Fruit fly (Drosophila melanogaster) whole organism, embryonic: Measurements from ENCODE around the gene CG6048.

Experiments
- Awh ChIP-seq: fragments of 200-800 bp; sonication (Bioruptor generic); IDR thresholded peaks from 2 replicates; pipeline ENCODE4, ENCODE4 v1.3.6; 2022; ENCODE audit warnings: missing biosample characterization, missing genetic modification characterization
- CG1024 ChIP-seq: fragments of 200-800 bp; sonication (Bioruptor generic); IDR thresholded peaks from 2 replicates; pipeline ENCODE4 v1.3.6; 2022; ENCODE audit warnings: missing biosample characterization, missing genetic modification characterization
- CG11247 ChIP-seq: fragments of 200-800 bp; sonication (Bioruptor generic); IDR thresholded peaks from 2 replicates; pipeline ENCODE4 v1.3.6; 2022; ENCODE audit warnings: missing biosample characterization, missing genetic modification characterization
- CG12071 ChIP-seq: fragments of 200-800 bp; sonication (Bioruptor generic); optimal IDR thresholded peaks from 3 replicates; lab custom pipeline; 2018; ENCODE audit warnings: missing biosample characterization, mild to moderate bottlenecking, missing genetic modification characterization
- CG13624 ChIP-seq: fragments of 200-800 bp; sonication (Bioruptor generic); optimal IDR thresholded peaks from 2 replicates; lab custom pipeline; 2016; ENCODE audit warnings: missing biosample characterization, missing genetic modification characterization
- CG14441 ChIP-seq: fragments of 200-800 bp; sonication (Bioruptor generic); IDR thresholded peaks from 2 replicates; pipeline ENCODE4 v1.3.6; 2022; ENCODE audit warnings: missing biosample characterization, missing genetic modification characterization
- CG14667 ChIP-seq: fragments of 200-800 bp; sonication (Bioruptor generic); IDR thresholded peaks from 2 replicates; pipeline ENCODE4 v1.3.6; 2022; ENCODE audit warnings: missing biosample characterization, missing genetic modification characterization
- CG15479 ChIP-seq: fragments of 200-800 bp; sonication (Bioruptor generic); optimal IDR thresholded peaks from 3 replicates; lab custom pipeline; 2019; ENCODE audit warnings: missing biosample characterization, mild to moderate bottlenecking, missing genetic modification characterization, moderate library complexity
- CG17361 ChIP-seq: fragments of 200-800 bp; sonication (Bioruptor generic); IDR thresholded peaks from 3 replicates; pipeline ENCODE4 v1.3.6; 2022; ENCODE audit warnings: missing biosample characterization, missing genetic modification characterization
- CG2199 ChIP-seq: fragments of 200-800 bp; sonication (Bioruptor generic); IDR thresholded peaks from 3 replicates; pipeline ENCODE4 v1.3.6; 2022; ENCODE audit warnings: missing biosample characterization, missing genetic modification characterization
- CG2889 ChIP-seq: fragments of 200-800 bp; sonication (Bioruptor generic); IDR thresholded peaks from 3 replicates; pipeline ENCODE4 v1.3.6; 2022; ENCODE audit warnings: missing biosample characterization, missing genetic modification characterization
- CG4820 ChIP-seq: fragments of 200-800 bp; sonication (Bioruptor generic); optimal IDR thresholded peaks from 3 replicates; lab custom pipeline; 2016; ENCODE audit warnings: missing biosample characterization, missing genetic modification characterization
- CG4854 ChIP-seq: fragments of 200-800 bp; sonication (Bioruptor generic); optimal IDR thresholded peaks from 2 replicates; lab custom pipeline; 2016; ENCODE audit warnings: missing biosample characterization, missing genetic modification characterization, inconsistent platforms
- CG6654 ChIP-seq: fragments of 200-800 bp; sonication (Bioruptor generic); optimal IDR thresholded peaks from 2 replicates; lab custom pipeline; 2017; ENCODE audit warnings: missing biosample characterization, mild to moderate bottlenecking, missing genetic modification characterization
- CG7271 ChIP-seq: fragments of 200-800 bp; sonication (Bioruptor generic); optimal IDR thresholded peaks from 2 replicates; lab custom pipeline; 2018; ENCODE audit warnings: missing biosample characterization, mild to moderate bottlenecking, missing genetic modification characterization, moderate library complexity
- CG7839 ChIP-seq: fragments of 200-800 bp; sonication (Bioruptor generic); optimal IDR thresholded peaks from 3 replicates; lab custom pipeline; 2018; ENCODE audit warnings: missing biosample characterization, mild to moderate bottlenecking, missing genetic modification characterization, moderate library complexity
- CG8281 ChIP-seq: fragments of 200-800 bp; sonication (Bioruptor generic); optimal IDR thresholded peaks from 2 replicates; lab custom pipeline; 2018; ENCODE audit warnings: missing biosample characterization, mild to moderate bottlenecking, missing genetic modification characterization, moderate library complexity
- CG8388 ChIP-seq: fragments of 200-800 bp; sonication (Bioruptor generic); optimal IDR thresholded peaks from 2 replicates; lab custom pipeline; 2019; ENCODE audit warnings: missing biosample characterization, mild to moderate bottlenecking, missing genetic modification characterization, moderate library complexity
- CG8944 ChIP-seq: fragments of 200-800 bp; sonication (Bioruptor generic); optimal IDR thresholded peaks from 3 replicates; lab custom pipeline; 2016; ENCODE audit warnings: missing biosample characterization, missing genetic modification characterization
- CG9215 ChIP-seq: fragments of 200-800 bp; sonication (Bioruptor generic); IDR thresholded peaks from 2 replicates; pipeline ENCODE4 v1.3.6; 2022; ENCODE audit warnings: missing biosample characterization, missing genetic modification characterization
- D19B ChIP-seq: fragments of 200-800 bp; sonication (Bioruptor generic); optimal IDR thresholded peaks from 2 replicates; lab custom pipeline; 2017; ENCODE audit warnings: missing biosample characterization, mild to moderate bottlenecking, missing genetic modification characterization
- Ets65A ChIP-seq: fragments of 200-800 bp; sonication (Bioruptor generic); peaks from one replicate; lab custom pipeline; 2016; ENCODE audit warnings: missing biosample characterization, missing genetic modification characterization
- Hand ChIP-seq: fragments of 200-800 bp; sonication (Bioruptor generic); optimal IDR thresholded peaks from 2 replicates; lab custom pipeline; 2017; ENCODE audit warnings: mild to moderate bottlenecking, missing biosample characterization, missing genetic modification reagents, missing genetic modification characterization
- HmgZ ChIP-seq: fragments of 200-800 bp; sonication (Bioruptor generic); optimal IDR thresholded peaks from 2 replicates; lab custom pipeline; 2018; ENCODE audit warnings: missing biosample characterization, mild to moderate bottlenecking, missing genetic modification characterization
- Hr51 ChIP-seq, 2 experiments: fragments of 200-800 bp; sonication (Bioruptor generic); optimal IDR thresholded peaks; 2 replicates in 1 of 2; 3 replicates in 1 of 2; lab custom pipeline; 2016 to 2018; ENCODE audit warnings: missing biosample characterization in 2 of 2, missing genetic modification characterization in 2 of 2, mild to moderate bottlenecking in 1 of 2, moderate library complexity in 1 of 2
- Hsf ChIP-seq: fragments of 200-800 bp; sonication (Bioruptor generic); optimal IDR thresholded peaks from 3 replicates; lab custom pipeline; 2016; ENCODE audit warnings: missing biosample characterization, missing genetic modification characterization
- NK7.1 ChIP-seq: fragments of 200-800 bp; sonication (Bioruptor generic); optimal IDR thresholded peaks from 3 replicates; lab custom pipeline; 2016; ENCODE audit warnings: missing biosample characterization, missing genetic modification characterization
- PHDP ChIP-seq: fragments of 200-800 bp; sonication (Bioruptor generic); optimal IDR thresholded peaks from 3 replicates; lab custom pipeline; 2018; ENCODE audit warnings: missing biosample characterization, mild to moderate bottlenecking, missing genetic modification characterization, moderate library complexity
- Ptx1 ChIP-seq: fragments of 200-800 bp; sonication (Bioruptor generic); IDR thresholded peaks from 2 replicates; pipeline ENCODE4 v1.3.6; 2022; ENCODE audit warnings: missing biosample characterization, missing genetic modification characterization
- Ssrp ChIP-seq: fragments of 200-800 bp; sonication (Bioruptor generic); optimal IDR thresholded peaks from 2 replicates; lab custom pipeline; 2018; ENCODE audit warnings: missing biosample characterization, mild to moderate bottlenecking, missing genetic modification characterization, moderate library complexity
- TFAM ChIP-seq: fragments of 200-800 bp; sonication (Bioruptor generic); optimal IDR thresholded peaks from 2 replicates; lab custom pipeline; 2017; ENCODE audit warnings: missing biosample characterization, missing genetic modification characterization, inconsistent platforms
- Taf1 ChIP-seq: fragments of 200-800 bp; sonication (Bioruptor generic); IDR thresholded peaks from 2 replicates; pipeline ENCODE4 v1.3.6; 2022; ENCODE audit warnings: missing biosample characterization, missing genetic modification characterization
- Usf ChIP-seq: fragments of 200-800 bp; sonication (Bioruptor generic); optimal IDR thresholded peaks from 2 replicates; lab custom pipeline; 2017; ENCODE audit warnings: missing genotype, missing biosample characterization, missing genetic modification characterization
- aop ChIP-seq: fragments of 200-800 bp; sonication (Bioruptor generic); IDR thresholded peaks from 2 replicates; pipeline ENCODE4 v1.3.6; 2022; ENCODE audit warnings: missing biosample characterization, missing genetic modification characterization
- az2 ChIP-seq: fragments of 200-800 bp; sonication (Bioruptor generic); optimal IDR thresholded peaks from 3 replicates; lab custom pipeline; 2016; ENCODE audit warnings: missing biosample characterization, missing genetic modification characterization
- cad ChIP-seq: fragments of >200 bp; optimal IDR thresholded peaks from 2 replicates; lab custom pipeline; 2017; ENCODE audit warnings: missing biosample characterization, missing genetic modification characterization
- crol ChIP-seq: fragments of 200-800 bp; sonication (Bioruptor generic); IDR thresholded peaks from 2 replicates; pipeline ENCODE4 v1.3.6; 2022; ENCODE audit warnings: missing biosample characterization, missing genetic modification characterization
- dmrt11E ChIP-seq: fragments of 200-800 bp; sonication (Bioruptor generic); optimal IDR thresholded peaks from 3 replicates; lab custom pipeline; 2018; ENCODE audit warnings: missing biosample characterization, mild to moderate bottlenecking, missing genetic modification characterization, moderate library complexity
- fd96Cb ChIP-seq: fragments of 200-800 bp; sonication (Bioruptor generic); optimal IDR thresholded peaks from 2 replicates; lab custom pipeline; 2018; ENCODE audit warnings: missing biosample characterization, mild to moderate bottlenecking, missing genetic modification characterization, moderate library complexity
- gcm ChIP-seq: fragments of 200-800 bp; sonication (Bioruptor generic); optimal IDR thresholded peaks from 2 replicates; lab custom pipeline; 2019; ENCODE audit warnings: missing biosample characterization, mild to moderate bottlenecking, missing genetic modification characterization, moderate library complexity
- gem ChIP-seq: fragments of 200-800 bp; sonication (Bioruptor generic); optimal IDR thresholded peaks from 2 replicates; lab custom pipeline; 2019; ENCODE audit warnings: missing biosample characterization, mild to moderate bottlenecking, missing genetic modification characterization, moderate library complexity
- ham ChIP-seq: fragments of 200-800 bp; sonication (Bioruptor generic); IDR thresholded peaks from 2 replicates; pipeline ENCODE4 v1.3.6; 2022; ENCODE audit warnings: missing biosample characterization, missing genetic modification characterization
- jing ChIP-seq: fragments of 200-800 bp; sonication (Bioruptor generic); optimal IDR thresholded peaks from 2 replicates; lab custom pipeline; 2018; ENCODE audit warnings: missing biosample characterization, mild to moderate bottlenecking, missing genetic modification characterization
- nerfin-2 ChIP-seq: fragments of 200-800 bp; sonication (Bioruptor generic); IDR thresholded peaks from 2 replicates; pipeline ENCODE4 v1.3.6; 2022; ENCODE audit warnings: missing biosample characterization, missing genetic modification characterization; ENCODE audit not compliant: partially characterized antibody
- nom ChIP-seq: fragments of 200-800 bp; sonication (Bioruptor generic); optimal IDR thresholded peaks from 2 replicates; lab custom pipeline; 2017; ENCODE audit warnings: missing biosample characterization, missing genetic modification characterization, mild to moderate bottlenecking, moderate library complexity, missing genetic modification reagents
- pb ChIP-seq: fragments of 200-800 bp; sonication (Bioruptor generic); optimal IDR thresholded peaks from 3 replicates; lab custom pipeline; 2016; ENCODE audit warnings: missing biosample characterization, missing genetic modification characterization
- phol ChIP-seq: fragments of 200-800 bp; sonication (Bioruptor generic); optimal IDR thresholded peaks from 3 replicates; lab custom pipeline; 2018; ENCODE audit warnings: missing biosample characterization, mild to moderate bottlenecking, missing genetic modification characterization, moderate library complexity
- row ChIP-seq: fragments of 200-800 bp; sonication (Bioruptor generic); IDR thresholded peaks from 3 replicates; pipeline ENCODE4 v1.3.6; 2022; ENCODE audit warnings: missing biosample characterization, missing genetic modification characterization
- slbo ChIP-seq: fragments of 200-800 bp; sonication (Bioruptor generic); IDR thresholded peaks from 2 replicates; pipeline ENCODE4 v1.3.6; 2022; ENCODE audit warnings: missing biosample characterization, missing genetic modification characterization
- unpg ChIP-seq: fragments of 200-800 bp; sonication (Bioruptor generic); optimal IDR thresholded peaks from 3 replicates; lab custom pipeline; 2018; ENCODE audit warnings: missing biosample characterization, mild to moderate bottlenecking, missing genetic modification characterization, moderate library complexity
- wor ChIP-seq: fragments of 200-800 bp; sonication (Bioruptor generic); IDR thresholded peaks from 2 replicates; pipeline ENCODE4 v1.3.6; 2022; ENCODE audit warnings: missing biosample characterization, missing genetic modification characterization

The CG6048 gene

DNA sequence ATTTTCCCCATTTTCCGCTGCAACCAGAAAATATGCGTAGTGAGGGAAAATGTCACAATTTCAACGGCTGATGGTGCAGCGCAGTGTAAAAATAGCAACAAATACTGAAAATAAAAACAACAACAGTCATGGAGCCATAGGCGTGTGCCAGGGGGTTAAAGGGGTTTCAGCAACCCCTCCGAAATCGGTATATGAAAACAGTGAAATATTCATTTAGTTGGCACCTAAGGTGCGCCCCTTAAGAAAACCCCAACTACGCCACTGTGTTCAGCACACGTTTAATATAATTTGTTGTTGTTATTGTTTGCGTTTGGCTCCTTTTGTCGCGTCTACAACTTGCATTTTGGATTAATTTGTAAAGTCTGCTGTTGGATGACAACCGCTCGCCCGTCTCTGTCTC is 19.7 kb downstream of the CG6048 start (continued):
- TF ChIP-seq cad (GFP tag; lab: Kevin White, UChicago) (no peak), CG8388 (peak; percentile 25), Taf1 (GFP tag; lab: Robert Waterston, UW) (no peak), Hsf (GFP tag; lab: Kevin White, UChicago) (peak; percentile 48), HmgZ (tag; lab: Kevin White, UChicago) (no peak), dmrt11E (tag; lab: Kevin White, UChicago) (peak; percentile 48), crol (GFP tag; lab: Robert Waterston, UW) (0 out of 2 replicates have a peak, but pooled peaks have one; percentile 21), CG12071 (GFP tag; lab: Kevin White, UChicago) (no peak), CG13624 (no peak), Ssrp (tag; lab: Kevin White, UChicago) (peak; percentile 17), CG2889 (GFP tag; lab: Robert Waterston, UW) (0 out of 3 replicates have a peak, but pooled peaks have one; percentile 28), D19B (GFP tag; lab: Kevin White, UChicago) (no peak), CG2199 (0 out of 3 replicates have a peak, but pooled peaks have one; percentile 40), CG11247 (no peak), aop (GFP tag; lab: Robert Waterston, UW) (no peak), nerfin-2 (GFP tag; lab: Robert Waterston, UW) (no peak), CG8281 (no peak), unpg (GFP tag; lab: Kevin White, UChicago) (peak; percentile 46), CG8944 (GFP tag; lab: Kevin White, UChicago) (peak; percentile 47), CG4820 (GFP tag; lab: Kevin White, UChicago) (peak; percentile 71), nom (GFP tag; lab: Kevin White, UChicago) (peak; percentile 36), CG17361 (GFP tag; lab: Robert Waterston, UW) (peak; percentile 41; the same call in 1 of the 3 replicates), gem (tag; lab: Kevin White, UChicago) (peak; percentile 57), CG14441 (GFP tag; lab: Robert Waterston, UW) (peak; percentile 55; the same call in 1 of the 2 replicates), gcm (GFP tag; lab: Kevin White, UChicago) (no peak), fd96Cb (peak; percentile 47), Ptx1 (GFP tag; lab: Robert Waterston, UW) (peak; percentile 48), Ets65A (GFP tag; lab: Kevin White, UChicago) (peak; percentile 88), wor (GFP tag; lab: Robert Waterston, UW) (peak; percentile 27; the same call in 1 of the 2 replicates), CG7271 (tag; lab: Kevin White, UChicago) (no peak), pb (no peak), CG7839 (tag; lab: Kevin White, UChicago) (peak; percentile 19), CG9215 (GFP tag; lab: Robert Waterston, UW) (no peak), CG4854 (GFP tag; lab: Kevin White, UChicago) (no peak), Usf (no peak), ham (GFP tag; lab: Robert Waterston, UW) (no peak), az2 (peak; percentile 52), Awh (peak; percentile 40; the same call in 1 of the 2 replicates), Hand (GFP tag; lab: Kevin White, UChicago) (no peak), row (GFP tag; lab: Robert Waterston, UW) (peak; percentile 50), CG15479 (GFP tag; lab: Kevin White, UChicago) (no peak), NK7.1 (GFP tag; lab: Kevin White, UChicago) (no peak), PHDP (peak; percentile 41), CG1024 (GFP tag; lab: Robert Waterston, UW) (peak; percentile 50), Hr51 (GFP tag; optimal IDR thresholded peaks at IDR 0.05; lab: Kevin White, UChicago) (peak in 1 of 2 experiments; percentile 35), jing (peak; percentile 48), phol (tag; lab: Kevin White, UChicago) (peak; percentile 50), TFAM (GFP tag; lab: Kevin White, UChicago) (no peak), CG14667 (0 out of 2 replicates have a peak, but pooled peaks have one; percentile 45), CG6654 (GFP tag; lab: Kevin White, UChicago) (no peak), slbo (GFP tag; lab: Robert Waterston, UW) (peak; percentile 50; the same call in 1 of the 2 replicates)
